Worm (Caenorhabditis elegans) whole organism, L4/young adult: ENCODE data around the gene srh-100.

Experiments
- W03F9.2 ChIP-seq: fragments of 150-350 bp; optimal IDR thresholded peaks from 2 replicates; lab custom pipeline; 2014; ENCODE audit warnings: missing biosample characterization, missing genetic modification characterization
- dao-5 ChIP-seq: sonication (generic microtip); optimal IDR thresholded peaks from 2 replicates; lab custom pipeline; 2016; ENCODE audit warnings: missing genotype, missing genetic modification characterization, moderate library complexity, missing compliant biosample characterization
- him-1 ChIP-seq: sonication (generic microtip); optimal IDR thresholded peaks from 2 replicates; lab custom pipeline; 2016; ENCODE audit warnings: missing genotype, missing genetic modification reagents, missing genetic modification characterization, missing compliant biosample characterization

srh-100 gene

DNA sequence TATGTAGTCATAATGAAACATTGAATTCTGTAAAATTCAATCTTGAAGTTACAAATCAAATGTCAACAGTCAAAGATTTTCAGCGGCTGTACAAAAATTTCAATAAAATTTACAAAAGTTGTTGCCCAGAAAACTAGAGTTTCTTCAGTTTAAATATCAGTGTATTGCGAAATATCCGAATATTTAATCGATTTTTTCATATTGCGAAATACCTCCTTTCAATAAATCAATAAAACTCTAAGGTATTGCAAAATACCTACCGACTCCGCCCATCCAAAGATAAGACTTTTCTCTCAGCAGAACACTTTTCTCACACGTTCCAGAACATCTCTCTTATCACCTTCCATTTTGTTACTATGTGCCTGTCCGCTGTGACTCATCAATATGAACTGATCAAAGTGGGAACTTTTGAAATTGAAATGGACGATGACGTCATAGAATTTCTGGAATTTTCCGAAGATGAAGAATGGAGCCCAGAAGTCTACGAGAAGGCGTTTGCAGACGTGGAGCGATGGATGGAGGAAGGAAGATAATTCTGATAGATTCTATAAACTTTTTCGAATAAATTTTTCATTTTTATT is 29.9 kb downstream of the srh-100 start:
- TF ChIP-seq W03F9.2 (tag; lab: Kevin White, UChicago) = no peak
- TF ChIP-seq dao-5 (tag; lab: Kevin White, UChicago) = no peak
- no peak for TF ChIP-seq him-1 (tag; lab: Kevin White, UChicago)

DNA sequence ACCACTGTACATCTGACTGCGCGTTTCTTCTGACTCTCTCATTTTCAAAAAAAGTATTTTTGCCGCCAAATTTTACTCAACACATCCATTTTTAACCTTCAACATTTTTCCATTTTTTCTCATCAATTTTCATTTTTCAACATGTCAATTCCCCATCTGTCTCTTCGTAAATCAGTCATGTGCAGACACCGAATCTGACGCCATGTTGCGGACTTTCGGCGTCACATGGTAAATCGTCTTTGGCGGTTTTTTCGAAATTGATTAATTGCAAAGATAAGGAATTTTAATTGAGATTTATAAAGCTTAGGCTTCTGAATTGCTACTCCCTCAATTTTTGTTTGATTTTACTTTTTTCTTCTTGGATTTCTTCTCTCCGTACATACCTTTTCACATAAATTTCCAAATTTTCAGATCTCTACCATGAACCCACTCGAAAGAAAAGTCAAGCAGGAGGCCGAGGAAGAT is 31.7 kb downstream of the srh-100 start, which contains the start of gene F19B10.1:
F19B10.1 (plus strand) TSS at position 415 of the 465 bp plus-strand sequence.
- peak; percentile 67 for TF ChIP-seq W03F9.2 (tag; lab: Kevin White, UChicago)
- no peak for TF ChIP-seq dao-5 (tag; lab: Kevin White, UChicago)
- no peak for TF ChIP-seq him-1 (tag; lab: Kevin White, UChicago)

DNA sequence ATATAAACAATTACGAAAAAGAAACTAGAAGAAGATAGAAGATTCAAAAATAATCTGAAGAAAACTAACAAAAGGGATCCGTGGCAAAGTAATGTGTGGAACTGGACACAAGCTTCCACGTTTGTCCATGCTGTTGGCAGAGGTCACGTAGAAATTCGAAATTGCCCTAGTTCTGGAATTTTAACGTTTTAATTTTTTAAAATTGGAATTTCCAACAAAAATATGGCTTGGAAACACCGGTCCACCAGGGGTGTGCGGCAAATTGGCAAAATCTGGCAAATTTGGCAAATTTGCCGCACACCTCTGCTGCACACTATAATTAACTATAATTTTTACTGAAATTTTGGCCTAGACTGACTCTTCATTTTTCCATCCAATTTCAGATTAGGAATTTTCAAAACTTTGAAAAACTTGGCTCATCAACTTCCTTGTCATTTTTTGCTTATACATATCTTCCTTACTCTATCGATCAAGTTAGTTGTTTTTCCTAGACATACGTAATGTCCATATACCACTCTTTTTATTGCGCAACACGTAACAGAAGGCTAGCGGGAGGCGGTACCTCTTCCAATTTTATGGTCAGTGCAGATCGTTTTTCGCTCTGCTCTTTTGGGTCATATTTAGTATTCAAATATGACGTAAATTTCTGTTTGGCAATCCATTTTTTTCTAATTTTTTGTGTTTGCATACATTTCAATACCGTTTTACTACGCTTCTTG is 33.0 kb downstream of the srh-100 start, which contains the start of gene F19B10.10:
F19B10.10 (minus strand) TSS at position 51 of the 719 bp plus-strand sequence.
- TF ChIP-seq W03F9.2 (tag; lab: Kevin White, UChicago) = no peak
- TF ChIP-seq him-1 (tag; lab: Kevin White, UChicago) = no peak
- no peak for TF ChIP-seq dao-5 (tag; lab: Kevin White, UChicago)

DNA sequence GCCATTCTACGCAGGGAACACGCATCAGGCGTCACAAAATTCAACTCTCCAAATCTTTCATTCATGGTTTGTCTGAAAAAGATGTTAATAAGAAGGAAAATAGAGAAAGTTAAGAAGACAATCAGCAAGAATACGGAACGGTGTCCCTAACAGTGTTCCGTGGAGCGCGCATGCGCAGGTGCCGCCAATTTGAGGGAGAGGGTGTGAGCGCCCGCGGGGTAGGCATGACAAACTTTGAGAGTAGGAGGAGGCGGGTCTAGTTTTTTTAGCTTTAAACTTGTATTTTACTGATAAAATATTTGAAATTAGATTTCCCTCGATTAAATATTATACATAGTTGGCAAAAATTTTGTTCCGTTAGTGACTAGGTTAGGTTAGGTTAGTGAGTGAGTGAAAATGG is 34.1 kb downstream of the srh-100 start:
- no peak for TF ChIP-seq dao-5 (tag; lab: Kevin White, UChicago)
- no peak for TF ChIP-seq W03F9.2 (tag; lab: Kevin White, UChicago)
- no peak for TF ChIP-seq him-1 (tag; lab: Kevin White, UChicago)

DNA sequence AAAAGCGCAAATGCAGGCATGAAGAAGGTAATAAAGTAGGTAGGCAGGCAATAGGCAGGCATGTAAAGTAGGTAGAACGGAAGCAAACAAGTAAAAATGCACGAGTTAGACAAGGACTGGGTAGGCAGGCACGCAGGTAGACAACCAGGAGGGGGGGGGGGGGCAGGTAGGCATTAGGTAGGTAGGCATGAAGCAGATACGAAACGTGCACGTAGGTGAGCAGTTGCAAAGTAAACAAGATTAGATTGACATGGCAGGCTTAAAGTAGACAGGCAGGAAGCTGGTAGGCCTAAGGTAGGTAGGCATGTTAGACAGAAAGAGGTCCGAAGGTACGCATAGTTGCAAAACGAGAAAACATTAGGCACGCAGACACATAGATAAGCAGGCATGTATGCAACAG is 35.5 kb downstream of the srh-100 start:
- TF ChIP-seq dao-5 (tag; lab: Kevin White, UChicago) (no peak), him-1 (tag; lab: Kevin White, UChicago) (no peak), W03F9.2 (tag; lab: Kevin White, UChicago) (no peak)

DNA sequence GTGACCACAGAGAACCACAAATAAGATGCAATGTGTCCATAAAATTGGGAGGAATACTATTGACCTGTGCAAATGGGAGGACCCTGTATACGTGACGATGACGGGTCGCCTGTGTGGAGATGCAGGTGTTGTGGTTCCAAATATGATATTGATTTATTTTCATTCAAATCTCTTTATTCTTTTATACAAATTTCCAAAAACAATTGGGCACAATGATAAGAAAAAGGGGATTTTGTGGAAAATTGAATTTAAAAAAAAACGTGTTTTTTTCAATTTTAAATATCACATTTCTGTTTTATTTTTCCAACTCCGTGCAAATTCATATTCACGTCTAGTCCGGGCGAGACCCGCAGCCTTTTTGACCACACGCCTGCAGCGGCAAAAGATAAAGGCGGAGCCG is 39.3 kb downstream of the srh-100 start, which contains the start of gene F19B10.2:
F19B10.2 (plus strand) TSS at position 301 of the 400 bp plus-strand sequence.
- no peak for TF ChIP-seq W03F9.2 (tag; lab: Kevin White, UChicago)
- no peak for TF ChIP-seq dao-5 (tag; lab: Kevin White, UChicago)
- TF ChIP-seq him-1 (tag; lab: Kevin White, UChicago) = no peak

DNA sequence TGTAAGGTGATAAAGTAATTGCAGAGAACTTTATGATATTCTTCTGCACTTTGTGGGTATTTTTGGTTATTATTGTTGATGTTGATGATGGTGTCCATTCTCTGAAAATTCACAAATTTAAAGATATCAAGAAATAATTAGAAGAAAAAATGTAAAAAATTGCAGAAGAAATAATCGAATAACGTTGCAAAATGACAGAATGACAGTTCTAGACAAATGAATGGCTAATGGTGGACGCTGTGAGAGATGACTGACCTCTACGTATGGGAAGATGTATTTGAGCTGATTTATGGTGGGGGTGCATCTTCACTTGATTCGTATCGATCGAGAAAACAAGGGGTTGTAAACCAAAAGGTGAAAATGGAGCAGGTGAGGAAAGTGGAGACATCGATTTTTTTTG is 41.0 kb downstream of the srh-100 start, which contains the start of gene sea-1:
sea-1 (minus strand) TSS at position 101 of the 400 bp plus-strand sequence.
- TF ChIP-seq dao-5 (tag; lab: Kevin White, UChicago) (no peak), him-1 (tag; lab: Kevin White, UChicago) (no peak), W03F9.2 (tag; lab: Kevin White, UChicago) (no peak)

DNA sequence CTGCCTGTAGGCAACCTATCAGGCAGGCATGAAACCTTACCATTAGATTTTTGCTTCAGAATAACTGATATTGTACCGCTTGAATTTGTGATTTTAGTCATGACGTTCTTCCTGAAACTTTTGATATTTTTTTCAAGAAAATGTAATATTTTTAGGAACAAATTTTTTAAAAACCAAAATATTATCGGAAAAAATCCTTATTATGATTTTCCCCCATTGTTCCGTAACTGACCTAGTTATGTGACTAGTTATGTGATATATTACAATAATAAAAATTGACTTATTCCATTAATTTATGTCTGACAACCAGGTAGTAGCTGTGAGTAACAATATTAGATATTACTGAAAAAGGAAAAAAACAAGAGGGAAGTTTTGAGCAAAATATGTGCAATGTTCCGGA is 43.5 kb downstream of the srh-100 start, which contains the start of gene srx-98:
srx-98 (minus strand) TSS at position 101 of the 400 bp plus-strand sequence.
- TF ChIP-seq him-1 (tag; lab: Kevin White, UChicago) = no peak
- no peak for TF ChIP-seq dao-5 (tag; lab: Kevin White, UChicago)
- TF ChIP-seq W03F9.2 (tag; lab: Kevin White, UChicago) = no peak

DNA sequence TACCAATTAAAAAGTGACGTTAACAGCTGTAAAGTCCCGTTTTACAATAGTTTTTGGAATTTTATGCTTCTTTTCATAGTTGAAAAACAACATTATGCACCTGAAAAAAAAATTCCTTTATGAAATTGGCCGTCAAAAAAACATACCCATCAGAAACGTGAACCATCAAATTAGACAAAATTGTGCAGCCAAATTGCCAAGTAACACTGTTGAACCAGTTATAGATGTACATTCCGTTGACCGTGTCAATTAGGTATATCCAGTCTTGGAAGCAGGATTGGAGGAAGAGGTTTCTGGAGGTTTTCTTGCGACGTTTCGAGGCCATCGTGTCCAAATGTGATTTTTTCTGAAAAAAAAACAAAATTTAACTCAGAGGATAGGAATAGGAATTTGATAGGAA is 45.2 kb downstream of the srh-100 start, which contains the start of gene srx-97:
srx-97 (minus strand) TSS at position 101 of the 400 bp plus-strand sequence.
- no peak for TF ChIP-seq W03F9.2 (tag; lab: Kevin White, UChicago)
- TF ChIP-seq dao-5 (tag; lab: Kevin White, UChicago) = no peak
- TF ChIP-seq him-1 (tag; lab: Kevin White, UChicago) = no peak

DNA sequence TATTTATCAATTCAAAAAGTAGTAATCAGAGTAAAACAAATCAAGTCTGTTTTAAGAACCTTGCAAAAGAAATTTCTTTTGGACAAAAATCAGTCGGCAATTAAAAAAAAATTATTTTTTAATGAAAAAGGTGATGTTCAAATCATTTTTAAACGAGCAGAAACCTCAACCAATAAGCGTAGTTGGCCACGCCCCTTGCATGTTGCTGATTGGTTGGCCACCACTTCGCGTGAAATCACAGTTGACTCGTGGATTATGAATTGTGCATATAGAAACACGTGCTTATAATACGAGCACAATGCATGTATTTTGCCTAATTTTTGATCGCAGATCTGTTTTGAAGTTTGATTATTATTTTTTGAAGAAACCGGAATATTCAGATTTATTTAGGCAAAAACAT is 49.3 kb downstream of the srh-100 start:
- TF ChIP-seq dao-5 (tag; lab: Kevin White, UChicago) (no peak), him-1 (tag; lab: Kevin White, UChicago) (no peak), W03F9.2 (tag; lab: Kevin White, UChicago) (no peak)

DNA sequence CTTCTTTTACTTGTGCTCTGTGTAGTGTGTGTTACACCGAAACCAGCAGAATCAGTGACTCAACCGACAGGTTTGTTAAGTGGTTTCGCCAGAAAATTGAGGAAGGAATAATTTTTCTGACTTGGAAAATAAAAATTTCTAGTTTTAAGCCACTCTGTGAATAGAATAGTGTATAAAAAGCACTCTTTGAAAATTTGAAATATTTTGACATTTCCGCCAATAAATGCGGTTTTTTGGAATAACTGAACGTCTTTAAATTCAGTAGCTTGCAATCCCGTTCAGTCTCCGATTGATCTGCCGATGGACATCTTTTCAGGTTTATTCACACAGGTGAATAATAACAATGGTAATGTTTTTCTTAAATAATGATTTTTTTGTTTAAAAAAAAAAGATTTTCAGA is 50.0 kb downstream of the srh-100 start, which contains the start of gene F19B10.3:
F19B10.3 (plus strand) TSS at position 301 of the 400 bp plus-strand sequence.
- TF ChIP-seq W03F9.2 (tag; lab: Kevin White, UChicago) = no peak
- no peak for TF ChIP-seq dao-5 (tag; lab: Kevin White, UChicago)

DNA sequence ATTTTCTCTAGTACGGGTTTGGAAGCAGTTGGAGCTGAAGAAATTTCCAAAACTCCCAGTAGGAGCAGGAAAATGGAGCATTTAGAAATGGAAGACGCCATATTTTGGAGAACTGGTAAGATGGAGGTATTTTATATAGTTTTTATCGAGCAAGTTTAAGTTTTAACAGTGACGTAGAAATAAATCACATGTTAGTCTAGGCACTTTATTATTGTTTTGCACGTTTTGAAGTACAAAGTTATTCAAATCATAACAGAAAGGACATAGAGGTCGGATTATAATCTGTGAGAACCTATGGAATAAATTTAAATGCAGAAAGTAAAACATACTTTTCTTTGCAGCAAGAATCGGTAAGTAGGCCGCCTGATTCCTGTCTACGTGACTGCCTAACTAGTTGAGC is 50.7 kb downstream of the srh-100 start, which contains the start of gene F19B10.6:
F19B10.6 (minus strand) TSS at position 101 of the 400 bp plus-strand sequence.
- TF ChIP-seq W03F9.2 (tag; lab: Kevin White, UChicago) (no peak), him-1 (tag; lab: Kevin White, UChicago) (no peak), dao-5 (tag; lab: Kevin White, UChicago) (no peak)
